Worm (Caenorhabditis elegans) whole organism, young adult: Measurements from ENCODE around the gene puf-11.

Experiments
- F39B2.1 ChIP-seq: fragments of 200-800 bp; sonication (Bioruptor generic); IDR thresholded peaks from 2 replicates; pipeline ENCODE4 v1.3.6; 2022; ENCODE audit warnings: missing genetic modification reagents, missing genetic modification characterization, missing compliant biosample characterization
- F49E8.2 ChIP-seq: sonication (generic microtip); optimal IDR thresholded peaks from 3 replicates; lab custom pipeline; 2017; ENCODE audit warnings: missing genetic modification characterization, mild to moderate bottlenecking, missing compliant biosample characterization, antibody characterized with exemption, moderate library complexity; ENCODE audit not compliant: insufficient read depth
- bed-1 ChIP-seq: fragments of 200-800 bp; sonication (Bioruptor generic); IDR thresholded peaks from 2 replicates; pipeline ENCODE4 v1.3.6; 2022; ENCODE audit warnings: missing genetic modification reagents, missing genetic modification characterization, missing compliant biosample characterization
- him-1 ChIP-seq: sonication (generic microtip); optimal IDR thresholded peaks from 2 replicates; lab custom pipeline; 2016; ENCODE audit warnings: missing genotype, missing genetic modification reagents, missing genetic modification characterization, missing compliant biosample characterization
- lin-54 ChIP-seq: fragments of 200-800 bp; sonication (Bioruptor generic); optimal IDR thresholded peaks from 2 replicates; lab custom pipeline; 2018; ENCODE audit warnings: mild to moderate bottlenecking, missing genetic modification characterization, missing compliant biosample characterization
- lir-1 ChIP-seq: fragments of 200-800 bp; sonication (Bioruptor generic); conservative IDR thresholded peaks from 2 replicates; pipeline ENCODE4 v1.3.6; 2022; ENCODE audit warnings: missing genetic modification reagents, missing genetic modification characterization, missing compliant biosample characterization
- mcd-1 ChIP-seq: fragments of 200-800 bp; sonication (Bioruptor generic); IDR thresholded peaks from 2 replicates; pipeline ENCODE4 v1.3.6; 2022; ENCODE audit warnings: missing genetic modification reagents, missing genetic modification characterization, missing compliant biosample characterization
- mel-28 ChIP-seq: sonication (generic microtip); optimal IDR thresholded peaks from 2 replicates; lab custom pipeline; 2016; ENCODE audit warnings: borderline replicate concordance, mild to moderate bottlenecking, missing genetic modification characterization, missing compliant biosample characterization
- nfya-1 ChIP-seq: sonication (generic microtip); optimal IDR thresholded peaks from 2 replicates; lab custom pipeline; 2017; ENCODE audit warnings: antibody characterized with exemption, missing compliant biosample characterization, missing genetic modification characterization, borderline replicate concordance; ENCODE audit not compliant: insufficient read depth
- nfyb-1 ChIP-seq: fragments of 200-800 bp; sonication (Bioruptor generic); IDR thresholded peaks from 2 replicates; pipeline ENCODE4 v1.3.6; 2022; ENCODE audit warnings: missing genetic modification reagents, missing genetic modification characterization, missing compliant biosample characterization

DNA sequence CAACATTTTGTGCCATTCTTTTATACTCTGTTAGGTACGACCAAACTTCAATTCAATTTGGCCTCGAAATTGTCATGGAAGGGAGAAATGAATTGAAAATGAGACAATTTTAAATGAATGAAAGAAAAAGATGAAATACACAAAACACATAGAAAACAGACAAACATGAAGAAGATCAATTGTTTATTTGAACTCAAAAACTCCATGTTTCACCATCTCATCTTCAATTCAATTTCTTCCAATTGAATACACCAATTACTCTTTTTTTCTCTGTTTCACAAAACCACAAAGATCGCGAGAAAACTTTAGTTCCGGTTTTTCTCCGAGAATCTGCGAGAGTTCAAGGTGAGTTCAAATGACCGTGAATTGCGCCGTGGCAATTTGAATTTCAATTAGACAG is 5.8 kb downstream of the puf-11 start:
- TF ChIP-seq him-1 (no peak), nfyb-1 (GFP tag; lab: Robert Waterston, UW) (no peak), mel-28 (no peak), F39B2.1 (GFP tag; lab: Robert Waterston, UW) (no peak), nfya-1 (tag; lab: Kevin White, UChicago) (no peak), F49E8.2 (tag; lab: Kevin White, UChicago) (no peak), lin-54 (GFP tag; lab: Kevin White, UChicago) (no peak), bed-1 (GFP tag; lab: Robert Waterston, UW) (no peak), lir-1 (GFP tag; lab: Robert Waterston, UW) (no peak), mcd-1 (GFP tag; lab: Robert Waterston, UW) (no peak)
